Worm (Caenorhabditis elegans) whole organism, L3 larva: ENCODE data around the gene T18D3.5.

ENCODE experiments used
- R02D3.7 ChIP-seq: fragments of 150-350 bp; optimal IDR thresholded peaks from 2 replicates; lab custom pipeline; 2014; ENCODE audit warnings: missing biosample characterization, missing genetic modification characterization
- ZK546.5 ChIP-seq: sonication (generic microtip); optimal IDR thresholded peaks from 2 replicates; lab custom pipeline; 2017; ENCODE audit warnings: missing biosample characterization, missing genetic modification characterization
- aly-2 ChIP-seq: fragments of 150-350 bp; optimal IDR thresholded peaks from 2 replicates; lab custom pipeline; 2014; ENCODE audit warnings: missing biosample characterization, missing genetic modification characterization
- ceh-16 ChIP-seq: sonication (generic microtip); optimal IDR thresholded peaks from 2 replicates; lab custom pipeline; 2017; ENCODE audit warnings: missing biosample characterization, missing genetic modification characterization
- ceh-28 ChIP-seq: fragments of 150-350 bp; optimal IDR thresholded peaks from 2 replicates; lab custom pipeline; 2014; ENCODE audit warnings: missing biosample characterization, missing genetic modification reagents, missing genetic modification characterization
- ceh-82 ChIP-seq: fragments of 150-350 bp; optimal IDR thresholded peaks from 2 replicates; lab custom pipeline; 2014; ENCODE audit warnings: missing biosample characterization, missing genetic modification characterization
- ceh-9 ChIP-seq: sonication (generic microtip); optimal IDR thresholded peaks from 2 replicates; lab custom pipeline; 2018; ENCODE audit warnings: missing biosample characterization, missing genetic modification characterization
- daf-12 ChIP-seq: fragments of 150-350 bp; optimal IDR thresholded peaks from 2 replicates; lab custom pipeline; 2014; ENCODE audit warnings: missing biosample characterization, missing genetic modification reagents, missing genetic modification characterization
- egl-27 ChIP-seq: sonication (generic microtip); optimal IDR thresholded peaks from 4 replicates; lab custom pipeline; 2017; ENCODE audit warnings: missing biosample characterization, missing genetic modification reagents, missing genetic modification characterization
- egl-5 ChIP-seq: fragments of 150-350 bp; optimal IDR thresholded peaks from 2 replicates; lab custom pipeline; 2017; ENCODE audit warnings: missing biosample characterization, missing genetic modification reagents, missing genetic modification characterization, inconsistent platforms
- elt-1 ChIP-seq: fragments of 150-350 bp; optimal IDR thresholded peaks from 2 replicates; lab custom pipeline; 2014; ENCODE audit warnings: missing biosample characterization, missing genetic modification characterization
- elt-2 ChIP-seq: sonication (generic microtip); optimal IDR thresholded peaks from 2 replicates; lab custom pipeline; 2016; ENCODE audit warnings: missing genetic modification reagents, mild to moderate bottlenecking, missing genetic modification characterization, missing compliant biosample characterization
- elt-3 ChIP-seq, 3 experiments: fragments of 150-350 bp in 1 of 3; sonication (generic microtip) in 2 of 3; optimal IDR thresholded peaks; 2 replicates in 2 of 3; 4 replicates in 1 of 3; lab custom pipeline; 2014 to 2017; ENCODE audit warnings: missing biosample characterization in 3 of 3, missing genetic modification characterization in 3 of 3
- eor-1 ChIP-seq, 2 experiments: fragments of 150-350 bp; optimal IDR thresholded peaks; 2 replicates each; lab custom pipeline; 2014 to 2018; ENCODE audit warnings: missing biosample characterization in 2 of 2, missing genetic modification characterization in 2 of 2
- fkh-10 ChIP-seq: sonication (generic microtip); optimal IDR thresholded peaks from 2 replicates; lab custom pipeline; 2017; ENCODE audit warnings: missing biosample characterization, missing genetic modification reagents, missing genetic modification characterization
- fkh-2 ChIP-seq: fragments of 150-350 bp; optimal IDR thresholded peaks from 2 replicates; lab custom pipeline; 2014; ENCODE audit warnings: missing biosample characterization, missing genetic modification reagents, missing genetic modification characterization
- fos-1 ChIP-seq: fragments of 150-350 bp; optimal IDR thresholded peaks from 2 replicates; lab custom pipeline; 2014; ENCODE audit warnings: missing biosample characterization, missing genetic modification characterization
- hmg-11 ChIP-seq: sonication (generic microtip); optimal IDR thresholded peaks from 2 replicates; lab custom pipeline; 2016; ENCODE audit warnings: missing genetic modification characterization, missing compliant biosample characterization
- jun-1 ChIP-seq: fragments of 150-350 bp; optimal IDR thresholded peaks from 2 replicates; lab custom pipeline; 2014; ENCODE audit warnings: missing biosample characterization, missing genetic modification reagents, missing genetic modification characterization
- lin-15B ChIP-seq: fragments of 150-350 bp; optimal IDR thresholded peaks from 2 replicates; lab custom pipeline; 2014; ENCODE audit warnings: missing biosample characterization, missing genetic modification characterization
- lsy-12 ChIP-seq: sonication (generic microtip); optimal IDR thresholded peaks from 2 replicates; lab custom pipeline; 2016; ENCODE audit warnings: mild to moderate bottlenecking, missing genetic modification characterization, missing compliant biosample characterization
- mdl-1 ChIP-seq: fragments of 150-350 bp; optimal IDR thresholded peaks from 2 replicates; lab custom pipeline; 2014; ENCODE audit warnings: missing biosample characterization, missing genetic modification characterization
- mml-1 ChIP-seq: fragments of 150-350 bp; sonication (generic microtip); optimal IDR thresholded peaks from 3 replicates; lab custom pipeline; 2014; ENCODE audit warnings: missing biosample characterization, missing genetic modification characterization
- nfya-1 ChIP-seq: sonication (generic microtip); optimal IDR thresholded peaks from 2 replicates; lab custom pipeline; 2017; ENCODE audit warnings: missing genetic modification characterization, mild to moderate bottlenecking, missing compliant biosample characterization, antibody characterized with exemption, moderate library complexity; ENCODE audit not compliant: insufficient read depth
- nhr-11 ChIP-seq: fragments of 150-350 bp; optimal IDR thresholded peaks from 2 replicates; lab custom pipeline; 2014; ENCODE audit warnings: missing biosample characterization, missing genetic modification characterization
- nhr-12 ChIP-seq: fragments of 150-350 bp; optimal IDR thresholded peaks from 2 replicates; lab custom pipeline; 2014; ENCODE audit warnings: missing biosample characterization, missing genetic modification characterization
- nhr-23 ChIP-seq: fragments of 150-350 bp; optimal IDR thresholded peaks from 2 replicates; lab custom pipeline; 2014; ENCODE audit warnings: missing biosample characterization, missing genetic modification reagents, missing genetic modification characterization
- nhr-237 ChIP-seq: fragments of 150-350 bp; optimal IDR thresholded peaks from 2 replicates; lab custom pipeline; 2014; ENCODE audit warnings: missing biosample characterization, missing genetic modification characterization
- nhr-25 ChIP-seq: sonication (generic microtip); optimal IDR thresholded peaks from 2 replicates; lab custom pipeline; 2017; ENCODE audit warnings: missing biosample characterization, missing genetic modification characterization
- nhr-28 ChIP-seq: fragments of 150-350 bp; optimal IDR thresholded peaks from 2 replicates; lab custom pipeline; 2014; ENCODE audit warnings: missing biosample characterization, missing genetic modification characterization
- nhr-43 ChIP-seq: sonication (generic microtip); optimal IDR thresholded peaks from 2 replicates; lab custom pipeline; 2016; ENCODE audit warnings: mild to moderate bottlenecking, missing genetic modification characterization, missing compliant biosample characterization; ENCODE audit not compliant: poor library complexity, severe bottlenecking
- nhr-76 ChIP-seq: fragments of 150-350 bp; sonication (generic microtip); optimal IDR thresholded peaks from 5 replicates; lab custom pipeline; 2014; ENCODE audit warnings: missing biosample characterization, missing genetic modification characterization
- pha-4 ChIP-seq: fragments of 150-350 bp; optimal IDR thresholded peaks from 2 replicates; lab custom pipeline; 2014; ENCODE audit warnings: missing biosample characterization, missing genetic modification reagents, missing genetic modification characterization
- pqm-1 ChIP-seq: fragments of 150-350 bp; optimal IDR thresholded peaks from 2 replicates; lab custom pipeline; 2017; ENCODE audit warnings: missing biosample characterization, missing genetic modification characterization, inconsistent platforms
- sea-2 ChIP-seq: fragments of 150-350 bp; sonication (generic microtip); optimal IDR thresholded peaks from 4 replicates; lab custom pipeline; 2014; ENCODE audit warnings: missing biosample characterization, missing genetic modification reagents, missing genetic modification characterization
- skn-1 ChIP-seq: fragments of 150-350 bp; optimal IDR thresholded peaks from 2 replicates; lab custom pipeline; 2014; ENCODE audit warnings: missing biosample characterization, missing genetic modification characterization
- snpc-4 ChIP-seq: fragments of 150-350 bp; optimal IDR thresholded peaks from 2 replicates; lab custom pipeline; 2014; ENCODE audit warnings: missing biosample characterization, missing genetic modification characterization
- tbx-2 ChIP-seq: sonication (generic microtip); optimal IDR thresholded peaks from 2 replicates; lab custom pipeline; 2016; ENCODE audit warnings: mild to moderate bottlenecking, missing genetic modification characterization, missing compliant biosample characterization
- unc-39 ChIP-seq: sonication (generic microtip); optimal IDR thresholded peaks from 4 replicates; lab custom pipeline; 2017; ENCODE audit warnings: missing biosample characterization, missing genetic modification characterization
- unc-62 ChIP-seq: fragments of 150-350 bp; sonication (generic microtip); optimal IDR thresholded peaks from 4 replicates; lab custom pipeline; 2014; ENCODE audit warnings: missing biosample characterization, missing genetic modification reagents, missing genetic modification characterization
- zag-1 ChIP-seq: fragments of 150-350 bp; optimal IDR thresholded peaks from 2 replicates; lab custom pipeline; 2014; ENCODE audit warnings: missing biosample characterization, missing genetic modification characterization
- ztf-11 ChIP-seq: fragments of 150-350 bp; optimal IDR thresholded peaks from 2 replicates; lab custom pipeline; 2014; ENCODE audit warnings: missing biosample characterization, missing genetic modification characterization
- ztf-4 ChIP-seq: fragments of 150-350 bp; optimal IDR thresholded peaks from 2 replicates; lab custom pipeline; 2014; ENCODE audit warnings: missing biosample characterization, missing genetic modification characterization

Gene T18D3.5

DNA sequence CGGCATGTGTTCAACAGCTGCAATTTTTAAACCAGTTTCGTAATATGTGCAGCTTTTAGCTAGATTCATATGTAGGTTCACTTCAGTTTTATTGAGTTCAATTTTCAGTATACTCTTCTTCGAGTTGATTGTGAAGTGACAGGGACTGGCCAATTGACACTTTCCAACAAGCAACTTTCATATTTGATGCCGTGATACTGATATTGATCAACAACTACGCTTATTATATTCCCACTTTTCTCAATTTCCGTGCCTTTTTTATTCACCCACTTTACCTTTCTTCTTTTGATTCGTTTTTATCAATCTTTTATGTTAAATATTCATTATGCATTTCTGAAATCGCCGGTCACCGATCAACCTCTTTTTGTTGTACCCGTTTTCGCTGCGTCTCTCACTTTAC is 20.5 kb downstream of the T18D3.5 start:
- TF ChIP-seq lin-15B (tag; lab: Kevin White, UChicago) (no peak), elt-3 (tag; optimal IDR thresholded peaks at IDR 0.05; lab: Kevin White, UChicago) (no peak), elt-1 (tag; lab: Kevin White, UChicago) (no peak), elt-2 (no peak), fkh-10 (no peak), nhr-76 (no peak), ceh-28 (tag; lab: Kevin White, UChicago) (no peak)

DNA sequence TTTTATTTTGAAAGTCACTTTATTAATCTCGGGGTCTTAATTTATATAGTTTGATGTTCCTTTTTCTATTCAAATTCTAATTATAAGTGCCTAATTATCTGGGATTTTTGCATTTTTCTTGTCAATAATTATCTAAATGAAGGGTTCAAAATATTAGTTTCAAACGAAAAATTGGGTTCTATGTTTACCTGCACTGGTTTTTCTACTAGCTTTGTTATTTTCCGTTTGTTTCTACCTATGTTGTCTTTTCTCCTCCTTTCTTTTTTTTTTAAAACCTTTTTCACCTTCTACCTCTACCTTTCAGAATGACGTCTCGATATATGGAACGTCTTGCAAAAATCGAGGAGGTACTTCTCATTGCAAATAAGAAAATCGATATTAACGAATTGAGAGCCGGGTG is 21.1 kb downstream of the T18D3.5 start, which contains the start of gene tbc-13:
Gene tbc-13 (plus strand): TSS at position 301 of the 400 bp plus-strand sequence.
- TF ChIP-seq nhr-43 (no peak), snpc-4 (tag; lab: Kevin White, UChicago) (no peak), elt-3 (tag; optimal IDR thresholded peaks at IDR 0.05; lab: Kevin White, UChicago) (no peak), tbx-2 (no peak), hmg-11 (tag; lab: Kevin White, UChicago) (no peak)

DNA sequence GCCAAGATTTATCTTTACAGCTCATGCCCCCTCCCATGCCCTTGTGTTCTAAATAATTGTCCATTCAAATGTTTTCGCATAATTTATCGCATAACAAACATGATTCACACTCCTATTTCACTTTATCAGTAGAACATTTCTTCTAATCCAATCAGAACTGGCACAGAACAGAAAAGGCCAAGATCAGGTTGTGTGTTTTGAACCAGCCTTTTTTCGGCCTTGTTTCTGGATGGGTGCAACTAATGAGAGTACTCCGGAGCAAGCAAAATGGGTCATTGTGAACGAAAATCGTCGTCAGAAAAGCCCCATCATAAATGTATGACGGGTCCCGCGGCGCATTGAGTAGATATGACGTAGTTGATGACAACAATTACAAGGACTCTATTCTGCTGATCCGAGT is 27.5 kb downstream of the T18D3.5 start:
- TF ChIP-seq elt-2 = no peak
- no peak for TF ChIP-seq nhr-12
- no peak for TF ChIP-seq nhr-23
- no peak for TF ChIP-seq eor-1 (tag; optimal IDR thresholded peaks at IDR 0.05; lab: Kevin White, UChicago)
- TF ChIP-seq mml-1 (tag; lab: Kevin White, UChicago) = no peak
- TF ChIP-seq nhr-28 (tag; lab: Kevin White, UChicago) = no peak
- no peak for TF ChIP-seq ceh-82 (tag; lab: Kevin White, UChicago)
- TF ChIP-seq ztf-11 (tag; lab: Kevin White, UChicago) = no peak

DNA sequence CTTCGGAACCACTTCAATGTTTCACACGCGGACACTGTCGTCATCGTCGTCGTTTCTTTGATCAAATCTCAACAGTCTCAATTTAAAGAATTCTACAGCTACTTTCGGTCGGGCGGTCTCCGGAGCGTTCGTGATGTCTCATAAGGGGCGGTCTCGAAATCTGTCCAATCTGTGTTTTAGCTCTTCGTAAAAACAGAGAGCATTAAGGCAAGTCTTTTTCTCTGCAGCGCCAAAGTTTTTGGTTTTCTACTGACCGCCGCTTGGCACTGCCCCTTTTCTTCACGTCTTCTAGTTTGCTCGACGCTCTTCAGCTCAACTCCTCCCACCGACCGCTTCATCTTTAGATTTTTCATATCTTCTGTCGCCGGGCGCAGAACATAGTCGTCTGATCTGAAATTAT is 28.9 kb downstream of the T18D3.5 start, which contains the start of gene lips-1:
Gene lips-1 (plus strand): TSS at position 301 of the 400 bp plus-strand sequence.
- no peak for TF ChIP-seq zag-1 (tag; lab: Kevin White, UChicago)
- no peak for TF ChIP-seq mml-1 (tag; lab: Kevin White, UChicago)
- TF ChIP-seq nhr-25 (tag; lab: Kevin White, UChicago) = no peak
- no peak for TF ChIP-seq nhr-11 (tag; lab: Kevin White, UChicago)
- no peak for TF ChIP-seq pha-4 (tag; lab: Kevin White, UChicago)

DNA sequence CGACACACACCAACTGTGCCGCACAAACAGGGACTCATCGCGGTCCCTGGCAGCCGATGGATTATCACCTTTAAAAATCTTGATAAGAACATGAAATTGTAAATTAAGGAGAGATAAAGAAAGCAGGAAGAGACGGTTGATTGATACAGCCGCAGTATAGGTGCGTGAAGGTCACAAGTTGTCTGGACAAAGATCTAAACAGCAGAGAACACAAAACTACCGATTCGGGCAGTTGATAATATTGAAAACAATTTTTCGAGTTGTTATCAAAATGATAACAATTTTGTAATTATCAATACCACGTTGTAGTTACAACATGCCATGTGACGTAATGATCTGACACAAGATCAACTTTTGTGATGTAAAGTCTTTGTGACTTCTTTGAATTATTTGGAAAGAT is 37.2 kb downstream of the T18D3.5 start:
- TF ChIP-seq lin-15B (tag; lab: Kevin White, UChicago) = no peak
- peak; percentile 3 for TF ChIP-seq ztf-4
- TF ChIP-seq nhr-28 (tag; lab: Kevin White, UChicago) = no peak
- no peak for TF ChIP-seq nhr-12
- no peak for TF ChIP-seq unc-62 (GFP tag; lab: Kevin White, UChicago)
- no peak for TF ChIP-seq aly-2 (tag; lab: Kevin White, UChicago)
- TF ChIP-seq nhr-11 (tag; lab: Kevin White, UChicago) = no peak
- no peak for TF ChIP-seq hmg-11 (tag; lab: Kevin White, UChicago)
- no peak for TF ChIP-seq ZK546.5 (tag; lab: Kevin White, UChicago)
- peak; percentile 77 for TF ChIP-seq fos-1 (tag; lab: Kevin White, UChicago)
- TF ChIP-seq sea-2 (GFP tag; lab: Kevin White, UChicago) = no peak
- peak; percentile 50 for TF ChIP-seq R02D3.7
- peak; percentile 77 for TF ChIP-seq ceh-28 (tag; lab: Kevin White, UChicago)
- peak; percentile 88 for TF ChIP-seq nhr-25 (tag; lab: Kevin White, UChicago)
- TF ChIP-seq nhr-237 (tag; lab: Kevin White, UChicago) = no peak
- peak; percentile 88 for TF ChIP-seq lsy-12 (tag; lab: Kevin White, UChicago)
- no peak for TF ChIP-seq zag-1 (tag; lab: Kevin White, UChicago)
- peak; percentile 96 for TF ChIP-seq nhr-43
- no peak for TF ChIP-seq ceh-9 (tag; lab: Kevin White, UChicago)
- no peak for TF ChIP-seq nfya-1 (tag; lab: Kevin White, UChicago)
- TF ChIP-seq eor-1 (tag; optimal IDR thresholded peaks at IDR 0.05; lab: Kevin White, UChicago) = no peak
- no peak for TF ChIP-seq nhr-76
- no peak for TF ChIP-seq snpc-4 (tag; lab: Kevin White, UChicago)
- no peak for TF ChIP-seq ceh-82 (tag; lab: Kevin White, UChicago)
- TF ChIP-seq jun-1 = peak; percentile 94
- no peak for TF ChIP-seq ceh-16 (tag; lab: Kevin White, UChicago)
- TF ChIP-seq elt-2 = peak; percentile 99
- no peak for TF ChIP-seq egl-5
- peak; percentile 69 for TF ChIP-seq pha-4 (tag; lab: Kevin White, UChicago)
- peak; percentile 2 for TF ChIP-seq mdl-1
- TF ChIP-seq egl-27 (tag; lab: Kevin White, UChicago) = peak; percentile 45
- no peak for TF ChIP-seq unc-39
- TF ChIP-seq daf-12 (tag; lab: Kevin White, UChicago) = no peak
- TF ChIP-seq tbx-2 = peak; percentile 47
- no peak for TF ChIP-seq mml-1 (tag; lab: Kevin White, UChicago)
- TF ChIP-seq skn-1 (tag; lab: Kevin White, UChicago) = no peak
- no peak for TF ChIP-seq ztf-11 (tag; lab: Kevin White, UChicago)
- TF ChIP-seq fkh-2 (tag; lab: Kevin White, UChicago) = no peak
- peak; percentile 100 for TF ChIP-seq pqm-1
